Fruit fly (Drosophila melanogaster) whole organism, embryonic: ENCODE measurements around the gene CG10738.

Experiments used
- Atf3 ChIP-seq: fragments of 200-800 bp; sonication (Bioruptor generic); optimal IDR thresholded peaks from 3 replicates; lab custom pipeline; 2016; ENCODE audit warnings: missing biosample characterization, missing genetic modification characterization
- BtbVII ChIP-seq: fragments of 200-800 bp; sonication (Bioruptor generic); optimal IDR thresholded peaks from 3 replicates; lab custom pipeline; 2017; ENCODE audit warnings: missing biosample characterization, mild to moderate bottlenecking, missing genetic modification characterization
- CG1024 ChIP-seq: fragments of 200-800 bp; sonication (Bioruptor generic); IDR thresholded peaks from 2 replicates; pipeline ENCODE4 v1.3.6; 2022; ENCODE audit warnings: missing biosample characterization, missing genetic modification characterization
- CG10462 ChIP-seq: fragments of 200-800 bp; sonication (Bioruptor generic); optimal IDR thresholded peaks from 2 replicates; lab custom pipeline; 2016; ENCODE audit warnings: missing biosample characterization, missing genetic modification characterization
- CG11695 ChIP-seq: fragments of 200-800 bp; sonication (Bioruptor generic); IDR thresholded peaks from 3 replicates; pipeline ENCODE4 v1.3.6; 2022; ENCODE audit warnings: missing biosample characterization, missing genetic modification characterization
- CG11723 ChIP-seq: fragments of 200-800 bp; sonication (Bioruptor generic); optimal IDR thresholded peaks from 2 replicates; lab custom pipeline; 2017; ENCODE audit warnings: missing biosample characterization, mild to moderate bottlenecking, missing genetic modification characterization
- CG13287 ChIP-seq: fragments of 200-800 bp; sonication (Bioruptor generic); IDR thresholded peaks from 2 replicates; pipeline ENCODE4 v1.3.6; 2022; ENCODE audit warnings: missing biosample characterization, missing genetic modification characterization; ENCODE audit not compliant: partially characterized antibody
- CG1602 ChIP-seq: fragments of 200-800 bp; sonication (Bioruptor generic); optimal IDR thresholded peaks from 3 replicates; lab custom pipeline; 2016; ENCODE audit warnings: missing biosample characterization, missing genetic modification characterization
- CG16813 ChIP-seq: fragments of 200-800 bp; sonication (Bioruptor generic); IDR thresholded peaks from 3 replicates; pipeline ENCODE4 v1.3.6; 2022; ENCODE audit warnings: missing biosample characterization, missing genetic modification characterization; ENCODE audit not compliant: partially characterized antibody
- CG17361 ChIP-seq: fragments of 200-800 bp; sonication (Bioruptor generic); IDR thresholded peaks from 3 replicates; pipeline ENCODE4 v1.3.6; 2022; ENCODE audit warnings: missing biosample characterization, missing genetic modification characterization
- CG2129 ChIP-seq: fragments of 200-800 bp; sonication (Bioruptor generic); IDR thresholded peaks from 2 replicates; pipeline ENCODE4 v1.3.6; 2022; ENCODE audit warnings: missing biosample characterization, missing genetic modification characterization; ENCODE audit not compliant: partially characterized antibody
- CG34224 ChIP-seq: fragments of 200-800 bp; sonication (Bioruptor generic); IDR thresholded peaks from 3 replicates; pipeline ENCODE4 v1.3.6; 2022; ENCODE audit warnings: missing biosample characterization, missing genetic modification characterization; ENCODE audit not compliant: partially characterized antibody
- CG34376 ChIP-seq: fragments of 200-800 bp; sonication (Bioruptor generic); optimal IDR thresholded peaks from 2 replicates; lab custom pipeline; 2018; ENCODE audit warnings: missing biosample characterization, mild to moderate bottlenecking, missing genetic modification characterization
- CG3838 ChIP-seq: fragments of 200-800 bp; sonication (Bioruptor generic); optimal IDR thresholded peaks from 3 replicates; lab custom pipeline; 2016; ENCODE audit warnings: missing biosample characterization, missing genetic modification characterization
- CG4617 ChIP-seq: fragments of 200-800 bp; sonication (Bioruptor generic); optimal IDR thresholded peaks from 3 replicates; lab custom pipeline; 2016; ENCODE audit warnings: missing biosample characterization, missing genetic modification characterization, borderline replicate concordance
- CG5245 ChIP-seq: fragments of 200-800 bp; sonication (Bioruptor generic); optimal IDR thresholded peaks from 3 replicates; lab custom pipeline; 2016; ENCODE audit warnings: missing biosample characterization, missing genetic modification characterization
- CG7745 ChIP-seq: fragments of 200-800 bp; sonication (Bioruptor generic); optimal IDR thresholded peaks from 2 replicates; lab custom pipeline; 2018; ENCODE audit warnings: missing biosample characterization, mild to moderate bottlenecking, missing genetic modification characterization, moderate library complexity
- CG7963 ChIP-seq: fragments of 200-800 bp; sonication (Bioruptor generic); IDR thresholded peaks from 3 replicates; pipeline ENCODE4 v1.3.6; 2022; ENCODE audit warnings: missing biosample characterization, missing genetic modification characterization; ENCODE audit not compliant: partially characterized antibody
- CG8290 ChIP-seq, 3 experiments: fragments of 200-800 bp; sonication (Bioruptor generic); optimal IDR thresholded peaks; 2 replicates each; lab custom pipeline; 2016 to 2019; ENCODE audit warnings: missing biosample characterization in 3 of 3, missing genetic modification characterization in 3 of 3, mild to moderate bottlenecking in 2 of 3, moderate library complexity in 1 of 3
- CG9797 ChIP-seq: fragments of 200-800 bp; sonication (Bioruptor generic); optimal IDR thresholded peaks from 3 replicates; lab custom pipeline; 2018; ENCODE audit warnings: missing biosample characterization, mild to moderate bottlenecking, missing genetic modification characterization
- CG9876 ChIP-seq: fragments of 200-800 bp; sonication (Bioruptor generic); optimal IDR thresholded peaks from 2 replicates; lab custom pipeline; 2016; ENCODE audit warnings: missing biosample characterization, missing genetic modification characterization
- Deaf1 ChIP-seq: fragments of 200-800 bp; optimal IDR thresholded peaks from 3 replicates; lab custom pipeline; 2019; ENCODE audit warnings: missing biosample characterization, mild to moderate bottlenecking, missing genetic modification characterization, moderate library complexity
- Doc3 ChIP-seq: fragments of 200-800 bp; sonication (Bioruptor generic); IDR thresholded peaks from 3 replicates; pipeline ENCODE4 v1.3.6; 2022; ENCODE audit warnings: missing biosample characterization, missing genetic modification characterization; ENCODE audit not compliant: partially characterized antibody
- Dp ChIP-seq: fragments of 200-800 bp; sonication (Bioruptor generic); optimal IDR thresholded peaks from 2 replicates; lab custom pipeline; 2018; ENCODE audit warnings: missing biosample characterization, mild to moderate bottlenecking, missing genetic modification characterization, moderate library complexity
- E2f2 ChIP-seq: fragments of 200-800 bp; sonication (Bioruptor generic); IDR thresholded peaks from 2 replicates; pipeline ENCODE4 v1.3.6; 2022; ENCODE audit warnings: missing biosample characterization, missing genetic modification characterization
- H2.0 ChIP-seq: fragments of 200-800 bp; sonication (Bioruptor generic); IDR thresholded peaks from 2 replicates; pipeline ENCODE4 v1.3.6; 2022; ENCODE audit warnings: missing biosample characterization, missing genetic modification characterization
- MESR4 ChIP-seq: fragments of 200-800 bp; sonication (Bioruptor generic); optimal IDR thresholded peaks from 2 replicates; lab custom pipeline; 2018; ENCODE audit warnings: missing biosample characterization, mild to moderate bottlenecking, missing genetic modification characterization, moderate library complexity
- Mad ChIP-seq: fragments of 200-800 bp; sonication (Bioruptor generic); optimal IDR thresholded peaks from 2 replicates; lab custom pipeline; 2016; ENCODE audit warnings: missing biosample characterization, missing genetic modification characterization
- Med ChIP-seq: fragments of 200-800 bp; sonication (Bioruptor generic); peaks from one replicate; lab custom pipeline; 2016; ENCODE audit warnings: missing biosample characterization, missing genetic modification characterization, mild to moderate bottlenecking, inconsistent platforms, moderate library complexity
- NfI ChIP-seq: fragments of 200-800 bp; sonication (Bioruptor generic); optimal IDR thresholded peaks from 3 replicates; lab custom pipeline; 2018; ENCODE audit warnings: missing biosample characterization, mild to moderate bottlenecking, missing genetic modification characterization, moderate library complexity
- Oaz ChIP-seq: fragments of 200-800 bp; sonication (Bioruptor generic); IDR thresholded peaks from 2 replicates; pipeline ENCODE4 v1.3.6; 2022; ENCODE audit warnings: missing biosample characterization, missing genetic modification characterization
- Ravus ChIP-seq: fragments of 200-800 bp; sonication (Bioruptor generic); IDR thresholded peaks from 2 replicates; pipeline ENCODE4 v1.3.6; 2022; ENCODE audit warnings: missing biosample characterization, missing genetic modification characterization
- Taf1 ChIP-seq: fragments of 200-800 bp; sonication (Bioruptor generic); IDR thresholded peaks from 2 replicates; pipeline ENCODE4 v1.3.6; 2022; ENCODE audit warnings: missing biosample characterization, missing genetic modification characterization
- YL-1 ChIP-seq: fragments of 200-800 bp; sonication (Bioruptor generic); optimal IDR thresholded peaks from 3 replicates; lab custom pipeline; 2017; ENCODE audit warnings: missing biosample characterization, mild to moderate bottlenecking, missing genetic modification characterization
- corto ChIP-seq: fragments of 200-800 bp; sonication (Bioruptor generic); optimal IDR thresholded peaks from 2 replicates; lab custom pipeline; 2016; ENCODE audit warnings: missing biosample characterization, mild to moderate bottlenecking, missing genetic modification characterization, moderate library complexity
- dati ChIP-seq: fragments of 200-800 bp; sonication (Bioruptor generic); IDR thresholded peaks from 2 replicates; pipeline ENCODE4 v1.3.6; 2022; ENCODE audit warnings: missing biosample characterization, missing genetic modification characterization
- gcm ChIP-seq: fragments of 200-800 bp; sonication (Bioruptor generic); optimal IDR thresholded peaks from 2 replicates; lab custom pipeline; 2019; ENCODE audit warnings: missing biosample characterization, mild to moderate bottlenecking, missing genetic modification characterization, moderate library complexity
- hbn ChIP-seq: fragments of 200-800 bp; sonication (Bioruptor generic); IDR thresholded peaks from 2 replicates; pipeline ENCODE4 v1.3.6; 2022; ENCODE audit warnings: missing biosample characterization, missing genetic modification characterization; ENCODE audit not compliant: partially characterized antibody
- jigr1 ChIP-seq: fragments of 200-800 bp; sonication (Bioruptor generic); IDR thresholded peaks from 3 replicates; pipeline ENCODE4 v1.3.6; 2022; ENCODE audit warnings: missing biosample characterization, missing genetic modification characterization
- knrl ChIP-seq: fragments of 200-800 bp; sonication (Bioruptor generic); IDR thresholded peaks from 3 replicates; pipeline ENCODE4 v1.3.6; 2022; ENCODE audit warnings: missing biosample characterization, missing genetic modification characterization; ENCODE audit not compliant: partially characterized antibody
- nom ChIP-seq: fragments of 200-800 bp; sonication (Bioruptor generic); optimal IDR thresholded peaks from 2 replicates; lab custom pipeline; 2017; ENCODE audit warnings: missing biosample characterization, missing genetic modification characterization, mild to moderate bottlenecking, moderate library complexity, missing genetic modification reagents
- pb ChIP-seq: fragments of 200-800 bp; sonication (Bioruptor generic); optimal IDR thresholded peaks from 3 replicates; lab custom pipeline; 2016; ENCODE audit warnings: missing biosample characterization, missing genetic modification characterization
- pfk ChIP-seq: fragments of 200-800 bp; sonication (Bioruptor generic); optimal IDR thresholded peaks from 2 replicates; lab custom pipeline; 2018; ENCODE audit warnings: missing biosample characterization, mild to moderate bottlenecking, missing genetic modification characterization, moderate library complexity
- row ChIP-seq: fragments of 200-800 bp; sonication (Bioruptor generic); IDR thresholded peaks from 3 replicates; pipeline ENCODE4 v1.3.6; 2022; ENCODE audit warnings: missing biosample characterization, missing genetic modification characterization
- sens ChIP-seq: fragments of 200-800 bp; sonication (Bioruptor generic); peaks from one replicate; lab custom pipeline; 2016; ENCODE audit warnings: missing biosample characterization, missing genetic modification characterization
- sisA ChIP-seq: fragments of 200-800 bp; sonication (Bioruptor generic); IDR thresholded peaks from 2 replicates; pipeline ENCODE4 v1.3.6; 2022; ENCODE audit warnings: missing biosample characterization, missing genetic modification characterization
- sna ChIP-seq: fragments of 200-800 bp; sonication (Bioruptor generic); IDR thresholded peaks from 2 replicates; pipeline ENCODE4 v1.3.6; 2022; ENCODE audit warnings: missing biosample characterization, missing genetic modification characterization; ENCODE audit not compliant: partially characterized antibody
- ttk ChIP-seq: fragments of 200-800 bp; sonication (Bioruptor generic); IDR thresholded peaks from 2 replicates; pipeline ENCODE4 v2.1.2; 2022; ENCODE audit warnings: missing biosample characterization, missing genetic modification characterization
- vnd ChIP-seq: fragments of 200-800 bp; sonication (Bioruptor generic); IDR thresholded peaks from 3 replicates; pipeline ENCODE4 v1.3.6; 2022; ENCODE audit warnings: missing biosample characterization, missing genetic modification characterization; ENCODE audit not compliant: partially characterized antibody

Gene CG10738

DNA sequence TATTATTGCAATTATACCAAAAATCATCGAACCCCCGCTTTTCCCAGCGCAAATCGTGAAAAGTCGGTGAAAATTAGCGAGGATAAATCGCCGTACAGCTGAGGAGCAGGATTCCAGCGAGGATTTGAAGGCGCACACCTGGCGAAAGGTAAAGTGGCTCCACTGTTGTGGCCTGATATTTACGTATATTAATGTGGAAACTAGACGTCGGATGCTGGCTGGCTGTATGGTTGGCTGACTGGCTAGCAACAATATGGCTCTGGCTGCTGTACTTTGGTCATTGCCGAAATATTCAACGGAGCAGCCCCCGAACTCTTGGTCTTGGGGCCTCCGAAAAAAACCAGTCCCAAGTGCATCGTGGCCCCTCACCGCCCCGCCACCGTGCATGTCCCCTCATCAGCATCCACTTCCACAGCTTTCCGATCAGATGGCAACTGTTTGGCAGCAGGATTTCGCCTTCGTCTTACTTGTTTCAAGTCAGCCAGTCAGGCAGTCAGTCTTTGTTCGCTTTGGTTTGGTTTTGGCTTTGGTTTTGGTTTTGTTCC, 36.4 kb downstream of the CG10738 start (continued):
- TF ChIP-seq E2f2 (no peak; the same call in 1 of the 2 replicates), CG10462 (GFP tag; lab: Kevin White, UChicago) (no peak), CG7745 (tag; lab: Kevin White, UChicago) (no peak), Atf3 (GFP tag; lab: Kevin White, UChicago) (no peak), pfk (GFP tag; lab: Kevin White, UChicago) (no peak), CG34224 (GFP tag; lab: Robert Waterston, UW) (0 out of 3 replicates have a peak, but pooled peaks have one; percentile 9), CG13287 (GFP tag; lab: Robert Waterston, UW) (peak; percentile 5; the same call in 1 of the 2 replicates), knrl (no peak), dati (no peak), CG7963 (GFP tag; lab: Robert Waterston, UW) (no peak), CG17361 (GFP tag; lab: Robert Waterston, UW) (no peak), CG8290 (GFP tag; optimal IDR thresholded peaks at IDR 0.05; lab: Kevin White, UChicago) (no peak), CG8290 (tag; optimal IDR thresholded peaks at IDR 0.05; lab: Kevin White, UChicago) (no peak), CG5245 (no peak), hbn (GFP tag; lab: Robert Waterston, UW) (0 out of 2 replicates have a peak, but pooled peaks have one; percentile 2), nom (GFP tag; lab: Kevin White, UChicago) (peak; percentile 51), YL-1 (GFP tag; lab: Kevin White, UChicago) (peak; percentile 14), Deaf1 (tag; lab: Kevin White, UChicago) (no peak), Taf1 (GFP tag; lab: Robert Waterston, UW) (no peak), CG34376 (GFP tag; lab: Kevin White, UChicago) (no peak), ttk (no peak), CG2129 (no peak), Ravus (no peak), CG16813 (no peak), CG1024 (GFP tag; lab: Robert Waterston, UW) (no peak), CG4617 (GFP tag; lab: Kevin White, UChicago) (peak; percentile 16), CG9876 (GFP tag; lab: Kevin White, UChicago) (no peak), Dp (no peak), CG11723 (no peak), BtbVII (GFP tag; lab: Kevin White, UChicago) (no peak), jigr1 (GFP tag; lab: Robert Waterston, UW) (no peak), vnd (GFP tag; lab: Robert Waterston, UW) (0 out of 3 replicates have a peak, but pooled peaks have one; percentile 1), NfI (GFP tag; lab: Kevin White, UChicago) (no peak), sisA (no peak; the same call in 1 of the 2 replicates), pb (peak; percentile 2), Oaz (no peak), CG11695 (GFP tag; lab: Robert Waterston, UW) (peak; percentile 31; the same call in 1 of the 3 replicates), CG1602 (GFP tag; lab: Kevin White, UChicago) (no peak), corto (GFP tag; lab: Kevin White, UChicago) (no peak), Doc3 (GFP tag; lab: Robert Waterston, UW) (0 out of 3 replicates have a peak, but pooled peaks have one; percentile 44), H2.0 (GFP tag; lab: Robert Waterston, UW) (no peak), CG3838 (GFP tag; lab: Kevin White, UChicago) (no peak), sens (GFP tag; lab: Kevin White, UChicago) (no peak), Mad (GFP tag; lab: Kevin White, UChicago) (no peak), CG9797 (GFP tag; lab: Kevin White, UChicago) (no peak), gcm (no peak), sna (no peak; the same call in 1 of the 2 replicates), MESR4 (peak; percentile 95), Med (GFP tag; lab: Kevin White, UChicago) (peak; percentile 72), row (GFP tag; lab: Robert Waterston, UW) (0 out of 3 replicates have a peak, but pooled peaks have one; percentile 4)
